Worm (Caenorhabditis elegans) whole organism, L1 larva: Measurements from ENCODE around the gene pho-9.

ENCODE experiments used
- aly-2 ChIP-seq: fragments of 150-350 bp; optimal IDR thresholded peaks from 2 replicates; lab custom pipeline; 2014; ENCODE audit warnings: missing biosample characterization, missing genetic modification characterization
- ces-1 ChIP-seq: fragments of 150-350 bp; optimal IDR thresholded peaks from 2 replicates; lab custom pipeline; 2014; ENCODE audit warnings: missing biosample characterization, missing genetic modification reagents, missing genetic modification characterization
- lin-39 ChIP-seq: fragments of 150-350 bp; optimal IDR thresholded peaks from 2 replicates; lab custom pipeline; 2014; ENCODE audit warnings: missing biosample characterization, missing genetic modification reagents, missing genetic modification characterization
- mdl-1 ChIP-seq, 2 experiments: fragments of 150-350 bp; optimal IDR thresholded peaks; 2 replicates each; lab custom pipeline; 2014 to 2017; ENCODE audit warnings: missing biosample characterization in 2 of 2, missing genetic modification characterization in 2 of 2, inconsistent platforms in 1 of 2
- pag-3 ChIP-seq: sonication (generic microtip); optimal IDR thresholded peaks from 2 replicates; lab custom pipeline; 2017; ENCODE audit warnings: missing genetic modification characterization, mild to moderate bottlenecking, missing compliant biosample characterization, antibody characterized with exemption, borderline replicate concordance; ENCODE audit not compliant: insufficient read depth
- skn-1 ChIP-seq: fragments of 150-350 bp; optimal IDR thresholded peaks from 2 replicates; lab custom pipeline; 2014; ENCODE audit warnings: missing biosample characterization, missing genetic modification characterization

ce11 chrIII:2778655-2779054 is 18.0 kb upstream of the pho-9 start, which contains the start of gene laf-1:
- TF ChIP-seq pag-3 (tag; lab: Kevin White, UChicago) (no peak), ces-1 (GFP tag; lab: Kevin White, UChicago) (no peak), skn-1 (no peak), mdl-1 (tag; optimal IDR thresholded peaks at IDR 0.05; lab: Kevin White, UChicago) (no peak), lin-39 (tag; lab: Kevin White, UChicago) (no peak), aly-2 (tag; lab: Kevin White, UChicago) (no peak)
